Worm (Caenorhabditis elegans): ENCODE data around the gene srj-18.

The srj-18 gene

DNA sequence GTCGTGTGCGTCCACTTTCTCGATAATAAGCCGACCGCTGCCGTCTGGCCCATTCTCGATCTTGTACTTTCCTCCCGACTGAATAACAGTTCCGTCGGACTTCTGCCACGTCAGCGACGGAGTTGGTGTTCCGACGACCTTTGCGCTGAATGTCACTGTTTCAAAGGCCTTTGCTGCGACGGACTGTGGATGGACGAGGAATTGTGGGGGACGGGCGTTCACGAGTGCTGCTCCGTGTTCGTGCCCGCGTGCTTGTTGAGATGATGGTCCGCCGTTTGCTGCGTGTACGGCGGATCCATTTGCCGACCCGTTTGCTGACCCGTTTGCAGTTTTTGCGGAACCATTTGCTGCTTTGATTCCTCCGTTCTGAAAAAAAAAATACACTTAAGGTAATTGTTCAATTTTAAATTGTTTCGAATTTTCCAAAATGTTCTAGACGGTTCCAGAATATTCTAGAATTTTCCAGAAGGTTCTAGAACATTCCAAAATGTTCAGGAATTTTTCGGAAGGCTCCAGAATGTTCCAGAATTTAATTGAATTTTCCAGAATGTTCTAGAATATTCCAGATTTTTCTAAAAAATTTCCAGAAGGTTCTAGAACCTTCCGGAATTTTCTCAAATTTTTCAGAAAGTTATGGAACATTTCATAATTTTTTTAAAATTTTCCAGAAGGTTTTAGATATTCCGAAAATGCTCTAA lies 25.2 kb downstream of the srj-18 start:
- TF ChIP-seq ceh-13 (GFP tag; optimal IDR thresholded peaks at IDR 0.05) (no peak), tra-4 (tag; optimal IDR thresholded peaks at IDR 0.05) (no peak), B0310.2 (tag; optimal IDR thresholded peaks at IDR 0.05) (no peak), ets-7 (tag; optimal IDR thresholded peaks at IDR 0.05) (no peak), ama-1 (optimal IDR thresholded peaks at IDR 0.05) (no peak), scrt-1 (GFP tag; IDR thresholded peaks at IDR 0.05) (no peak), tbx-37 (GFP tag; conservative IDR thresholded peaks at IDR 0.05) (no peak), flt-1 (GFP tag; IDR thresholded peaks at IDR 0.05) (no peak), pes-1 (GFP tag; IDR thresholded peaks at IDR 0.05) (no peak), sea-1 (GFP tag; conservative IDR thresholded peaks at IDR 0.05) (no peak), aly-1 (tag; optimal IDR thresholded peaks at IDR 0.05) (no peak), hmbx-1 (tag; optimal IDR thresholded peaks at IDR 0.05) (no peak)

DNA sequence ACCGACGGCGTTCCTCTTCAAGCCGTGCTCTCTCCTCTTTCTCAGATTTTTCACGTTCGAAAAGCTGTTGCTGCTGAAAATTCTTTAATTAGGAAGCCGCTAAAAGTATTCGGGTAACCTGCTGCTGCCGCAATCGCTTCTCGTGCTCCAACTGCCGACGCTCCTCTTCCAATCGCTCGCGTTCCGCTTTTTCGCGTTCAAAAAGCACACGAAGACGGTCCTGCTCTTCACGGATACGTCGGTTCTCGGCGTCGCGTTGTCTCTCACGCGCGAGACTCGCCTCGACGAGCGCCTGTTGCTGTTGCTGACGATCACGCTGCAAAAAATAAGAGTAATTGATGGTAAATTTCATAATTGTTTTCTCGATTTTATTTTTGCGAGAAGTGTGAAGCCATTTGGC lies 26.5 kb downstream of the srj-18 start:
- no peak for TF ChIP-seq ama-1 (optimal IDR thresholded peaks at IDR 0.05)
- TF ChIP-seq F13C5.2 (tag; optimal IDR thresholded peaks at IDR 0.05): no peak
- no peak for TF ChIP-seq sea-1 (GFP tag; conservative IDR thresholded peaks at IDR 0.05)

DNA sequence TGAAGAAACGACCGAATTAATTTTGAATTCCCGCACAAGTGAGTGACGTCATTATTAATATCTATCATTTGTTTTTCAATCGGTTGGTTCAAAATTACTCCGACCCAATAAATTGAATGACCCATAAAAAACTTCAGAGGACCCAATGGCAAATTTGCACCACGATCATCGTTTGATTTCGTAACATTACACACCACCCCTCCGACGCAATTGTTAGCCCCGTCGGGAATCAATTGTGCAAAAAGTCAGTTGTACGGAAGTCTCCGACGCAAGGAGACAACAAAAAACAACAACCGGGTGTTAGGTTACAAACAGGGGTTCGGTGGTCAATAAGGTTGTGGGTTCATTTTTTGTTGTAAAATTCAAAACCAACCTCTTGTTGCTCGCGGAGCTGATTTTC lies 27.8 kb downstream of the srj-18 start:
- TF ChIP-seq B0310.2 (tag; optimal IDR thresholded peaks at IDR 0.05): no peak
- TF ChIP-seq ceh-36 (tag; optimal IDR thresholded peaks at IDR 0.05): no peak
- TF ChIP-seq tbx-11 (GFP tag; IDR thresholded peaks at IDR 0.05): no peak
- no peak for TF ChIP-seq sea-1 (GFP tag; conservative IDR thresholded peaks at IDR 0.05)
- no peak for TF ChIP-seq aly-1 (tag; optimal IDR thresholded peaks at IDR 0.05)
- no peak for TF ChIP-seq hmbx-1 (tag; optimal IDR thresholded peaks at IDR 0.05)
- TF ChIP-seq ets-7 (tag; optimal IDR thresholded peaks at IDR 0.05): no peak
- no peak for TF ChIP-seq ama-1 (optimal IDR thresholded peaks at IDR 0.05)
- TF ChIP-seq tbx-37 (GFP tag; conservative IDR thresholded peaks at IDR 0.05): no peak
- TF ChIP-seq tra-4 (tag; optimal IDR thresholded peaks at IDR 0.05): no peak

DNA sequence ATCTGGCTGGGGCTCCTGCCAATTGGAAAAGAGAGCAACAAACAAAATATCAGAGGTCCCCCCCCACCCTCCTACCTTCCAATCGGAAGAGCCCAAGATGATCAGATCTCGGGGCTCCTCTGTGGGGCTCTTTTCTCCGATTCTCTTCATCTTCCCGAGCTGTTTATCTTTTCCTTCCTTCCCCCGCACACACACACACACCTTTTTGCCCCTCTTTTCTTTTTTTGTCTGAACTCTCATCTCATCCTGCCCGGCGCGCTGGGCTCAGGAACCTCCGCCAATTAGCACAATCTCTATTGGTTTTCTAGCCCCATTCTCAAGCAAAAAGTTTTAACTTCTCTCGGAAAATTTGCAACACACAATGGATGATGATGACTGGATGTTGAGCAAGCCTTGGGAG lies 29.1 kb downstream of the srj-18 start:
- TF ChIP-seq tbx-37 (GFP tag; conservative IDR thresholded peaks at IDR 0.05) (no peak), flt-1 (GFP tag; IDR thresholded peaks at IDR 0.05) (no peak), hnd-1 (tag; optimal IDR thresholded peaks at IDR 0.05) (no peak), hmg-4 (GFP tag; optimal IDR thresholded peaks at IDR 0.05) (no peak), B0310.2 (tag; optimal IDR thresholded peaks at IDR 0.05) (no peak), sea-1 (GFP tag; conservative IDR thresholded peaks at IDR 0.05) (no peak), F13C5.2 (tag; optimal IDR thresholded peaks at IDR 0.05) (no peak), tra-4 (tag; optimal IDR thresholded peaks at IDR 0.05) (no peak), ceh-13 (GFP tag; optimal IDR thresholded peaks at IDR 0.05) (no peak), hmbx-1 (tag; optimal IDR thresholded peaks at IDR 0.05) (no peak), ceh-36 (tag; optimal IDR thresholded peaks at IDR 0.05) (no peak), aly-1 (tag; optimal IDR thresholded peaks at IDR 0.05) (no peak), ets-7 (tag; optimal IDR thresholded peaks at IDR 0.05) (no peak)

DNA sequence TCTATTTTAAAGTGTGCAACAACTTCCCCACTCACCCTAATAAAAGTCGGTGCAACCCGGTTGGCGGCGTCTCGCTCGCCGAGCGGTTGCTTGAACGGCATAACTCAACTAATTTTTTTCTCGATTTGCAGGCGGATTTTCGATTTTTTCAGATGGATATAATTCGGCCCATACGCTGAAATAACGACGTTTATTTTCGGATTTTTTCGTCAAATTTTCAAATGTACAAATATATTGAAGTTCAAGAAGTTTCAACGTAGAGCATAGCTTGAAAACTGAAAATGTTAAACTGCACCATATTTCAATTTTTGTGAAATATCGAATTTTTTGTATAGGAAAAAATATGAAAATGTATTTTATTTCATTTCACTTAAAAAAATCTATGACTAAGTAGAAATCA lies 33.6 kb downstream of the srj-18 start, which contains the start of gene ketn-1:
Gene ketn-1, minus strand, starts transcription at position 101 of the 400 bp plus-strand sequence.
- no peak for TF ChIP-seq scrt-1 (GFP tag; IDR thresholded peaks at IDR 0.05)
- no peak for TF ChIP-seq ceh-36 (tag; optimal IDR thresholded peaks at IDR 0.05)
- no peak for TF ChIP-seq hnd-1 (tag; optimal IDR thresholded peaks at IDR 0.05)
- TF ChIP-seq ama-1 (optimal IDR thresholded peaks at IDR 0.05): no peak
- TF ChIP-seq hmg-4 (GFP tag; optimal IDR thresholded peaks at IDR 0.05): no peak
- TF ChIP-seq tbx-11 (GFP tag; IDR thresholded peaks at IDR 0.05): no peak; the same call in 1 of the 2 replicates
- no peak for TF ChIP-seq hmbx-1 (tag; optimal IDR thresholded peaks at IDR 0.05)
- TF ChIP-seq tra-4 (tag; optimal IDR thresholded peaks at IDR 0.05): no peak
- TF ChIP-seq aly-1 (tag; optimal IDR thresholded peaks at IDR 0.05): no peak
- no peak for TF ChIP-seq pes-1 (GFP tag; IDR thresholded peaks at IDR 0.05)
- no peak for TF ChIP-seq flt-1 (GFP tag; IDR thresholded peaks at IDR 0.05)
- no peak for TF ChIP-seq B0310.2 (tag; optimal IDR thresholded peaks at IDR 0.05)
- no peak for TF ChIP-seq sea-1 (GFP tag; conservative IDR thresholded peaks at IDR 0.05)
- no peak for TF ChIP-seq tbx-37 (GFP tag; conservative IDR thresholded peaks at IDR 0.05)
- TF ChIP-seq ets-7 (tag; optimal IDR thresholded peaks at IDR 0.05): no peak
- TF ChIP-seq F13C5.2 (tag; optimal IDR thresholded peaks at IDR 0.05): no peak
- no peak for TF ChIP-seq ceh-13 (GFP tag; optimal IDR thresholded peaks at IDR 0.05)

DNA sequence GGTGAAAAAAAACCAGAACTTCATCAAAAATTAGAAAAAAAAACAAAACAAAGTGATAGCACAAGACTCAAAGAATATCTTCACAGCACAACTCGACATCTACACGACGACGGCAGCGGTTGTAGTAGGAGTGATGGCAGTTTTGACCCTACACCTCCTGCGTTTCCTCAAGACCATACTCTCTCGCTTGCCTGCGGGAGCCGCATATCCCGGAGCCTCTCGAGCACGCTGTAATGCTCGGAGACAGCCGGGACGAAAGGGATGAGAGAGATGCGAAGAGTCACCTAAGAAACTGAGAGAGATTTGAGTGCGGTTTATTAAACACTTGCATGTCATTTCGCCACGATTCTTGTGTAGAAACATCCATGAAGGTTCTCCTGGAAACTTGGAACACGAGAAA lies 35.3 kb downstream of the srj-18 start:
- TF ChIP-seq hmg-4 (GFP tag; optimal IDR thresholded peaks at IDR 0.05): no peak
- no peak for TF ChIP-seq aly-1 (tag; optimal IDR thresholded peaks at IDR 0.05)
- TF ChIP-seq flt-1 (GFP tag; IDR thresholded peaks at IDR 0.05): no peak
- TF ChIP-seq ama-1 (optimal IDR thresholded peaks at IDR 0.05): no peak
- TF ChIP-seq hmbx-1 (tag; optimal IDR thresholded peaks at IDR 0.05): no peak
- no peak for TF ChIP-seq ets-7 (tag; optimal IDR thresholded peaks at IDR 0.05)
- no peak for TF ChIP-seq tra-4 (tag; optimal IDR thresholded peaks at IDR 0.05)
- TF ChIP-seq B0310.2 (tag; optimal IDR thresholded peaks at IDR 0.05): no peak
- no peak for TF ChIP-seq ceh-13 (GFP tag; optimal IDR thresholded peaks at IDR 0.05)
- TF ChIP-seq scrt-1 (GFP tag; IDR thresholded peaks at IDR 0.05): no peak
- TF ChIP-seq sea-1 (GFP tag; conservative IDR thresholded peaks at IDR 0.05): no peak
- no peak for TF ChIP-seq F13C5.2 (tag; optimal IDR thresholded peaks at IDR 0.05)
- TF ChIP-seq tbx-37 (GFP tag; conservative IDR thresholded peaks at IDR 0.05): no peak
- TF ChIP-seq ceh-36 (tag; optimal IDR thresholded peaks at IDR 0.05): no peak
- no peak; the same call in 1 of the 2 replicates for TF ChIP-seq tbx-11 (GFP tag; IDR thresholded peaks at IDR 0.05)
- TF ChIP-seq hnd-1 (tag; optimal IDR thresholded peaks at IDR 0.05): no peak
- no peak for TF ChIP-seq pes-1 (GFP tag; IDR thresholded peaks at IDR 0.05)

DNA sequence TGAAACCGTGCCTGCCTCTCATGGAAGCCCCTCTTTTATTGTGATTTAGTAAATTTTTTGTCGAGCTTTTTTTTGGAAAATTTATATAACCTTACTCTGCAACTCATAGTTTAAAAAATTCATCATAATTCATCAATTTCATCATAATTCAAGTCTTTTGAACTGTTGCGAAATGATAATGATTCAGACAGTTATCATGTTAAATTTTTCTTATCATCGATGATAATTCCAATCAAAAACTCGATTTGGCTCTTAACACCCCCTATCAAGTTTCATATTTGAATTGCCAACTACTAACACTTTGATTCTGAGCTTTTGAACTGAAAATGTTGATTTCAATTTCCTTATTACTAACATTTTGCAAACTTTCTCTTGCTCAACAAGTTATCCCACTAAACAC lies 36.0 kb downstream of the srj-18 start, which contains the start of gene F54E2.1:
Gene F54E2.1, plus strand, starts transcription at position 235 of the 400 bp plus-strand sequence.
- TF ChIP-seq ets-7 (tag; optimal IDR thresholded peaks at IDR 0.05) (no peak), sea-1 (GFP tag; conservative IDR thresholded peaks at IDR 0.05) (no peak), ceh-36 (tag; optimal IDR thresholded peaks at IDR 0.05) (no peak)

Data from whole organism, early embryonic.